Worm (Caenorhabditis elegans) whole organism, young adult: Measurements from ENCODE around the gene fbxa-24.

Experiments used
- B0336.3 ChIP-seq: fragments of 200-800 bp; sonication (Bioruptor generic); IDR thresholded peaks from 2 replicates; pipeline ENCODE4 v1.3.6; 2022; ENCODE audit warnings: missing genetic modification characterization, missing compliant biosample characterization
- C06A6.2 ChIP-seq: fragments of 200-800 bp; sonication (Bioruptor generic); conservative IDR thresholded peaks from 2 replicates; pipeline ENCODE4 v1.3.6; 2022; ENCODE audit warnings: missing genetic modification characterization, missing compliant biosample characterization
- F37B4.10 ChIP-seq: fragments of 200-800 bp; sonication (Bioruptor generic); IDR thresholded peaks from 2 replicates; pipeline ENCODE4 v1.3.6; 2022; ENCODE audit warnings: missing genetic modification characterization, missing compliant biosample characterization
- F49E8.2 ChIP-seq: sonication (generic microtip); optimal IDR thresholded peaks from 3 replicates; lab custom pipeline; 2017; ENCODE audit warnings: missing genetic modification characterization, mild to moderate bottlenecking, missing compliant biosample characterization, antibody characterized with exemption, moderate library complexity; ENCODE audit not compliant: insufficient read depth
- F52B5.7 ChIP-seq: sonication (generic microtip); optimal IDR thresholded peaks from 2 replicates; lab custom pipeline; 2016; ENCODE audit warnings: mild to moderate bottlenecking, missing genetic modification characterization, missing compliant biosample characterization
- T26A5.8 ChIP-seq: sonication (generic microtip); optimal IDR thresholded peaks from 2 replicates; lab custom pipeline; 2016; ENCODE audit warnings: missing genetic modification characterization, missing compliant biosample characterization
- attf-3 ChIP-seq: fragments of 200-800 bp; sonication (Bioruptor generic); conservative IDR thresholded peaks from 2 replicates; pipeline ENCODE4 v1.3.6; 2022; ENCODE audit warnings: missing genetic modification reagents, missing genetic modification characterization, missing compliant biosample characterization
- attf-5 ChIP-seq: fragments of 200-800 bp; sonication (Bioruptor generic); optimal IDR thresholded peaks from 2 replicates; lab custom pipeline; 2018; ENCODE audit warnings: mild to moderate bottlenecking, missing genetic modification characterization, missing compliant biosample characterization
- bed-2 ChIP-seq: fragments of 200-800 bp; sonication (Bioruptor generic); IDR thresholded peaks from 2 replicates; pipeline ENCODE4 v1.3.6; 2022; ENCODE audit warnings: missing genetic modification reagents, missing genetic modification characterization, missing compliant biosample characterization
- ccch-3 ChIP-seq: fragments of 200-800 bp; sonication (Bioruptor generic); optimal IDR thresholded peaks from 2 replicates; lab custom pipeline; 2018; ENCODE audit warnings: mild to moderate bottlenecking, missing genetic modification characterization, missing compliant biosample characterization
- cebp-1 ChIP-seq, 2 experiments: fragments of 200-800 bp in 1 of 2; sonication (Bioruptor generic) in 1 of 2; sonication (generic microtip) in 1 of 2; IDR thresholded peaks in 1 of 2; optimal IDR thresholded peaks in 1 of 2; 2 replicates each; pipeline versions ENCODE4 v1.3.6 to Lab custom; 2017 to 2022; ENCODE audit warnings: missing compliant biosample characterization in 2 of 2, missing genetic modification characterization in 2 of 2, mild to moderate bottlenecking in 1 of 2, missing genetic modification reagents in 1 of 2, moderate library complexity in 1 of 2
- ceh-27 ChIP-seq: fragments of 200-800 bp; sonication (Bioruptor generic); optimal IDR thresholded peaks from 2 replicates; lab custom pipeline; 2018; ENCODE audit warnings: mild to moderate bottlenecking, missing genetic modification characterization, moderate library complexity, missing compliant biosample characterization
- ceh-91 ChIP-seq: fragments of 200-800 bp; sonication (Bioruptor generic); IDR thresholded peaks from 2 replicates; pipeline ENCODE4 v1.3.6; 2022; ENCODE audit warnings: missing genetic modification reagents, missing genetic modification characterization, missing compliant biosample characterization
- die-1 ChIP-seq: sonication (generic microtip); optimal IDR thresholded peaks from 2 replicates; lab custom pipeline; 2016; ENCODE audit warnings: missing genotype, mild to moderate bottlenecking, missing genetic modification characterization, missing compliant biosample characterization
- dpff-1 ChIP-seq: sonication (generic microtip); optimal IDR thresholded peaks from 2 replicates; lab custom pipeline; 2017; ENCODE audit warnings: mild to moderate bottlenecking, missing genetic modification characterization, missing compliant biosample characterization
- hmg-1.2 ChIP-seq: fragments of 200-800 bp; sonication (Bioruptor generic); IDR thresholded peaks from 2 replicates; pipeline ENCODE4 v1.3.6; 2022; ENCODE audit warnings: missing genetic modification reagents, missing genetic modification characterization, missing compliant biosample characterization
- hsf-1 ChIP-seq: fragments of 200-800 bp; sonication (Bioruptor generic); IDR thresholded peaks from 2 replicates; pipeline ENCODE4 v1.3.6; 2022; ENCODE audit warnings: missing genetic modification reagents, missing genetic modification characterization, missing compliant biosample characterization
- let-526 ChIP-seq: fragments of 200-800 bp; sonication (Bioruptor generic); IDR thresholded peaks from 2 replicates; pipeline ENCODE4 v1.3.6; 2022; ENCODE audit warnings: missing genetic modification reagents, missing genetic modification characterization, missing compliant biosample characterization
- let-607 ChIP-seq, 2 experiments: fragments of 200-800 bp in 1 of 2; sonication (Bioruptor generic) in 1 of 2; sonication (generic microtip) in 1 of 2; optimal IDR thresholded peaks; 2 replicates each; lab custom pipeline; 2016 to 2018; ENCODE audit warnings: mild to moderate bottlenecking in 2 of 2, missing compliant biosample characterization in 2 of 2, missing genetic modification characterization in 2 of 2, moderate library complexity in 2 of 2, missing genotype in 1 of 2
- lin-26 ChIP-seq: fragments of 200-800 bp; sonication (Bioruptor generic); IDR thresholded peaks from 2 replicates; pipeline ENCODE4 v1.3.6; 2022; ENCODE audit warnings: missing genetic modification reagents, missing genetic modification characterization, missing compliant biosample characterization
- lin-40 ChIP-seq: sonication (generic microtip); optimal IDR thresholded peaks from 2 replicates; lab custom pipeline; 2016; ENCODE audit warnings: missing genetic modification characterization, mild to moderate bottlenecking, missing compliant biosample characterization, missing genotype, missing genetic modification reagents
- lsl-1 ChIP-seq: fragments of 200-800 bp; sonication (Bioruptor generic); optimal IDR thresholded peaks from 2 replicates; lab custom pipeline; 2018; ENCODE audit warnings: mild to moderate bottlenecking, missing genetic modification characterization, moderate library complexity, missing compliant biosample characterization
- madf-6 ChIP-seq: fragments of 200-800 bp; sonication (Bioruptor generic); IDR thresholded peaks from 2 replicates; pipeline ENCODE4 v1.3.6; 2022; ENCODE audit warnings: missing genetic modification reagents, missing genetic modification characterization, missing compliant biosample characterization
- mes-4 ChIP-seq: sonication (generic microtip); optimal IDR thresholded peaks from 2 replicates; lab custom pipeline; 2016; ENCODE audit warnings: missing genotype, missing genetic modification characterization, missing compliant biosample characterization
- nfya-1 ChIP-seq: sonication (generic microtip); optimal IDR thresholded peaks from 2 replicates; lab custom pipeline; 2017; ENCODE audit warnings: antibody characterized with exemption, missing compliant biosample characterization, missing genetic modification characterization, borderline replicate concordance; ENCODE audit not compliant: insufficient read depth
- nhr-120 ChIP-seq: fragments of 200-800 bp; sonication (Bioruptor generic); IDR thresholded peaks from 2 replicates; pipeline ENCODE4 v1.3.6; 2022; ENCODE audit warnings: missing genetic modification characterization, missing compliant biosample characterization
- nhr-27 ChIP-seq: fragments of 200-800 bp; sonication (Bioruptor generic); optimal IDR thresholded peaks from 2 replicates; lab custom pipeline; 2018; ENCODE audit warnings: mild to moderate bottlenecking, missing genetic modification characterization, moderate library complexity, missing compliant biosample characterization
- nhr-90 ChIP-seq: sonication (generic microtip); optimal IDR thresholded peaks from 2 replicates; lab custom pipeline; 2016; ENCODE audit warnings: missing genotype, mild to moderate bottlenecking, missing genetic modification characterization, missing compliant biosample characterization
- repo-1 ChIP-seq: sonication (generic microtip); optimal IDR thresholded peaks from 2 replicates; lab custom pipeline; 2017; ENCODE audit warnings: mild to moderate bottlenecking, missing genetic modification characterization, missing compliant biosample characterization
- rpc-1 ChIP-seq, 2 experiments: fragments of 150-350 bp in 1 of 2; sonication (generic microtip) in 1 of 2; optimal IDR thresholded peaks; 2 replicates each; lab custom pipeline; 2014 to 2018; ENCODE audit warnings: missing biosample characterization in 1 of 2, missing genetic modification characterization in 1 of 2, missing genetic modification reagents in 1 of 2, missing genotype in 1 of 2
- unc-130 ChIP-seq: sonication (generic microtip); optimal IDR thresholded peaks from 2 replicates; lab custom pipeline; 2016; ENCODE audit warnings: missing genetic modification reagents, missing genetic modification characterization, missing compliant biosample characterization
- zfh-2 ChIP-seq: fragments of 200-800 bp; sonication (Bioruptor generic); conservative IDR thresholded peaks from 2 replicates; pipeline ENCODE4 v1.3.6; 2022; ENCODE audit warnings: missing genetic modification reagents, missing genetic modification characterization, missing compliant biosample characterization
- zim-3 ChIP-seq: sonication (generic microtip); optimal IDR thresholded peaks from 2 replicates; lab custom pipeline; 2017; ENCODE audit warnings: mild to moderate bottlenecking, missing genetic modification characterization, moderate library complexity, missing compliant biosample characterization
- ztf-3 ChIP-seq: fragments of 200-800 bp; sonication (Bioruptor generic); optimal IDR thresholded peaks from 2 replicates; lab custom pipeline; 2018; ENCODE audit warnings: mild to moderate bottlenecking, missing genetic modification characterization, missing compliant biosample characterization

The fbxa-24 gene

ce11 chrII:3827801-3828200, 11.5 kb downstream of the fbxa-24 start, which contains the start of gene F54D10.8:
Gene F54D10.8 (minus strand): TSS chrII:3827901.
- TF ChIP-seq hmg-1.2 (GFP tag; lab: Robert Waterston, UW) = no peak
- TF ChIP-seq die-1 = no peak
- TF ChIP-seq madf-6 = no peak
- TF ChIP-seq F37B4.10 = no peak
- TF ChIP-seq rpc-1 (optimal IDR thresholded peaks at IDR 0.05; lab: Kevin White, UChicago) = no peak
- TF ChIP-seq rpc-1 (tag; optimal IDR thresholded peaks at IDR 0.05; lab: Kevin White, UChicago) = no peak
- TF ChIP-seq nhr-90 (tag; lab: Kevin White, UChicago) = no peak
- no peak for TF ChIP-seq nhr-120 (GFP tag; lab: Robert Waterston, UW)
- no peak for TF ChIP-seq let-607 (tag; optimal IDR thresholded peaks at IDR 0.05; lab: Kevin White, UChicago)
- TF ChIP-seq T26A5.8 (tag; lab: Kevin White, UChicago) = no peak
- TF ChIP-seq hsf-1 (GFP tag; lab: Robert Waterston, UW) = no peak

ce11 chrII:3829623-3830022, 13.3 kb downstream of the fbxa-24 start:
- TF ChIP-seq let-607 (tag; optimal IDR thresholded peaks at IDR 0.05; lab: Kevin White, UChicago) = no peak
- no peak for TF ChIP-seq mes-4
- TF ChIP-seq nhr-90 (tag; lab: Kevin White, UChicago) = no peak
- TF ChIP-seq nfya-1 = no peak
- no peak for TF ChIP-seq cebp-1 (GFP tag; IDR thresholded peaks at IDR 0.05; lab: Robert Waterston, UW)
- TF ChIP-seq cebp-1 (tag; optimal IDR thresholded peaks at IDR 0.05; lab: Kevin White, UChicago) = no peak
- no peak for TF ChIP-seq F52B5.7 (tag; lab: Kevin White, UChicago)
- no peak for TF ChIP-seq attf-5 (GFP tag; lab: Kevin White, UChicago)
- no peak for TF ChIP-seq ccch-3 (GFP tag; lab: Kevin White, UChicago)
- TF ChIP-seq lsl-1 (GFP tag; lab: Kevin White, UChicago) = no peak
- no peak for TF ChIP-seq ceh-91 (GFP tag; lab: Robert Waterston, UW)
- no peak for TF ChIP-seq zim-3 (tag; lab: Kevin White, UChicago)
- TF ChIP-seq, all 124 proteins: peak for 0

- TF ChIP-seq let-526 = no peak
- TF ChIP-seq zfh-2 (GFP tag; lab: Robert Waterston, UW) = no peak
- TF ChIP-seq F49E8.2 (tag; lab: Kevin White, UChicago) = no peak
- TF ChIP-seq dpff-1 (tag; lab: Kevin White, UChicago) = no peak
- TF ChIP-seq ztf-3 (GFP tag; lab: Kevin White, UChicago) = no peak
- no peak for TF ChIP-seq unc-130 (GFP tag; lab: Kevin White, UChicago)
- no peak for TF ChIP-seq repo-1 (tag; lab: Kevin White, UChicago)
- TF ChIP-seq T26A5.8 (tag; lab: Kevin White, UChicago) = no peak
- TF ChIP-seq attf-3 = no peak
- no peak for TF ChIP-seq lin-40 (tag; lab: Kevin White, UChicago)
- no peak for TF ChIP-seq rpc-1 (optimal IDR thresholded peaks at IDR 0.05; lab: Kevin White, UChicago)
- no peak for TF ChIP-seq rpc-1 (tag; optimal IDR thresholded peaks at IDR 0.05; lab: Kevin White, UChicago)
- no peak for TF ChIP-seq B0336.3 (GFP tag; lab: Robert Waterston, UW)
- no peak for TF ChIP-seq C06A6.2 (GFP tag; lab: Robert Waterston, UW)
- no peak for TF ChIP-seq lin-26
- no peak for TF ChIP-seq nhr-27 (tag; lab: Kevin White, UChicago)
- TF ChIP-seq ccch-3 (GFP tag; lab: Kevin White, UChicago) = no peak
- no peak for TF ChIP-seq ceh-27
- TF ChIP-seq bed-2 = no peak
- TF ChIP-seq, all 124 proteins: peak for 0
Observed at ce11 chrII:3832383-3832782, 16.1 kb downstream of the fbxa-24 start, which contains the start of gene F54D10.9. Gene F54D10.9 (minus strand): TSS chrII:3832483.
